Fruit fly (Drosophila melanogaster): Measurements from ENCODE around the gene Lsp1beta.

Gene Lsp1beta

DNA sequence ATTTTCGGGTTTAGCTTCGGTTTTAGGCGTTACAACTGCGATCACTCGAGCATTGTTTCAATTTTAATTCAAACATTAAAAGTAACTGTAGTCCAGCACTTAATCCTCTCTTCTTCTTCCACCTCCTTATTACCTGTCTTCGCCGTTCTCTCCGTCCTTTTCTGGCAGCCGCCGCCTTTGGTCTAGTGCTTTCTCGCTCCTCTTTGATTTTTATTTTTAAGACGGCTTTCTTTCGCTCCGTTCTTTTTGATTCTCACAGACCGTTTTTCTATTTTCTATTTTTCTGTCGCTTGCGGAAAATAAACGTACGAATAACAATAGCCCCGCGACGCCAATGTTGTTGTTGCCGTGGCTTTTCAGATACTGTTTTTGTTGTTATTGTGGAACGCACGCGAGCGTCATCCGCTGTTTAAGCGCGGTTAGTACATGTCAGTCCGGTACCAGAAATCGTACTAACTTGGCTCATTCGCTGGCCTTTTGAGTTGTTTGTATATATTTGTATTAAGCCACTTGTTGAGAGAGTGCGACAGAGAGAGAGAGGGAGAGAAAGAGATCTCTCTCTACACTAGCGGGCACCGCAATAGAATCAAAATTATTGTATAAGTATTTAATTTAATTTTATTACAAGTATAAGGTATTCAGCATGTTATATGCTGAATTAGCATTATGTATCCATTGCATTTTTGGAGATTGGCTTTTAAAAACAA is 30.2 kb upstream of the Lsp1beta start, which contains the start of gene aru (continued):
- TF ChIP-seq wek (GFP tag; optimal IDR thresholded peaks at IDR 0.05): peak; percentile 16
- TF ChIP-seq kay (GFP tag; optimal IDR thresholded peaks at IDR 0.05): no peak
- no peak for TF ChIP-seq Hr78 (GFP tag; optimal IDR thresholded peaks at IDR 0.05)
- peak; percentile 42 for TF ChIP-seq CG7839 (tag; optimal IDR thresholded peaks at IDR 0.05)
- no peak for TF ChIP-seq toy (GFP tag; IDR thresholded peaks at IDR 0.05)
- TF ChIP-seq lab (GFP tag; optimal IDR thresholded peaks at IDR 0.05): peak; percentile 63
- peak; percentile 11 for TF ChIP-seq Deaf1 (tag; optimal IDR thresholded peaks at IDR 0.05)
- no peak for TF ChIP-seq CrebB (tag; optimal IDR thresholded peaks at IDR 0.05)
- peak; percentile 43 for TF ChIP-seq CG6854 (GFP tag; optimal IDR thresholded peaks at IDR 0.05)
- no peak for TF ChIP-seq p53 (GFP tag; optimal IDR thresholded peaks at IDR 0.05)

DNA sequence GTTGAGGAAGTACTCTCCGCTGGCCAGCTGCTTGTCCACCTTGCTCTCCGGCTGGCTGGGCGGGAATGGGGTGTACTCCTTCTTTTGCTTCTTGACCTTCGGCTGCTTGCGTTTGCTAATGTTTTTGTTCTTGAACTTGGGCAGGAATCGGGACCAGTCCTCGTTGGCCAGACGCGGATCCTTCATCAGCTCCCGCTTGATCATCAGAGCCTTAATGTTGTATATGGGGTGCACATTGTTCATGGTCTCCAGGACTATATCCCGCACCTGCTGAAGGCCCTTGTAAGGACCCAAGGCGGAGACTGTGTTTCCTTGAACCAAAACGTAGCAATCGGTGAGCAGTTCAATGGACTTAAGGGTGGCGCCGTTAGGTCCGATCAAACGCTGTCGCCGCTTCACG is 29.3 kb upstream of the Lsp1beta start:
- TF ChIP-seq sens (GFP tag) (peak; percentile 65), Ets65A (GFP tag) (peak; percentile 76), CG6791 (GFP tag; IDR thresholded peaks at IDR 0.05; ENCODE audit: partially characterized antibody) (0 out of 3 replicates have a peak, but pooled peaks have one; percentile 9), Med (GFP tag) (peak; percentile 62), CG6854 (GFP tag; optimal IDR thresholded peaks at IDR 0.05) (no peak), CG3065 (GFP tag; optimal IDR thresholded peaks at IDR 0.05) (no peak)

DNA sequence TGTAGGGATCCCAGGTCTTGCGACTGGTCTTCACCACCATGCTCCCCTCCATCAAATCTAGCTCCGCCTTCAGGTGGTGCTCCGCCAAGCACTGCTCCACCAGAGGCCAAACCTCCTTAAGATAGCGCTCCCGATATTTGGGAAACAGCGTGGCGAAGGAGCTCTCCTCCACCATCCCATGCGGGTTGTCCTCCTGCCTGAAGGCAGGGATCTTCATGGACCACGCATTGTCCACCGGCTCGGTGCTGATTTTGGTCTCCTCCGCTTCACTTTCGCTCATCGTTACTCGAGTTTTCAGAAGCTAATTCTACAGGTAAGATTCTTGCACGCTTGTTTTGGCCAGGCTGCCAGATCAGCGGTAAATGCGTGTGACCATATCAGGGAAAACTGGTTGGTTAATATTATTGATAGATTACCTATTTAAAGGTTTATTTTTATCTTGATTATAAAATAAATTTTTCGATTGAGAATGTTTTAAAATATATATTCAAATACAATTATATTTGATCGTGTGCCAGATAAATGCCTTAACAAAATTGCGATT is 28.7 kb upstream of the Lsp1beta start, which contains the start of gene dbe:
TSS of gene dbe (minus strand) at position 361 of the 544 bp plus-strand sequence.
- TF ChIP-seq CG2199 (GFP tag; IDR thresholded peaks at IDR 0.05) (no peak), nerfin-2 (GFP tag; IDR thresholded peaks at IDR 0.05; ENCODE audit: partially characterized antibody) (no peak), CG18011 (GFP tag; optimal IDR thresholded peaks at IDR 0.05) (no peak), CG31365 (tag; optimal IDR thresholded peaks at IDR 0.05) (no peak), chinmo (GFP tag; IDR thresholded peaks at IDR 0.05; ENCODE audit: partially characterized antibody) (no peak), twi (tag; optimal IDR thresholded peaks at IDR 0.05) (no peak), CG4424 (GFP tag; optimal IDR thresholded peaks at IDR 0.05) (no peak), Oli (tag; optimal IDR thresholded peaks at IDR 0.05) (no peak), CG10321 (GFP tag; IDR thresholded peaks at IDR 0.05) (no peak), MTF-1 (GFP tag; optimal IDR thresholded peaks at IDR 0.05; ENCODE audit: borderline replicate concordance) (no peak), Doc2 (GFP tag; IDR thresholded peaks at IDR 0.05) (no peak), nerfin-1 (tag; optimal IDR thresholded peaks at IDR 0.05) (no peak), crc (GFP tag; optimal IDR thresholded peaks at IDR 0.05) (no peak), CG7987 (GFP tag; optimal IDR thresholded peaks at IDR 0.05) (no peak), HmgZ (tag; optimal IDR thresholded peaks at IDR 0.05) (peak; percentile 13), al (GFP tag; IDR thresholded peaks at IDR 0.05) (no peak), CG13123 (GFP tag; optimal IDR thresholded peaks at IDR 0.05) (no peak), maf-S (GFP tag; optimal IDR thresholded peaks at IDR 0.05) (no peak), CG6683 (GFP tag; optimal IDR thresholded peaks at IDR 0.05) (no peak), tx (GFP tag; optimal IDR thresholded peaks at IDR 0.05) (no peak), CG16863 (GFP tag; optimal IDR thresholded peaks at IDR 0.05) (no peak), CG6791 (GFP tag; IDR thresholded peaks at IDR 0.05; ENCODE audit: partially characterized antibody) (peak; percentile 53; the same call in 1 of the 3 replicates), Xrp1 (GFP tag; IDR thresholded peaks at IDR 0.05) (no peak; the same call in 1 of the 2 replicates), MBD-R2 (GFP tag; IDR thresholded peaks at IDR 0.05) (peak; percentile 77), cwo (GFP tag; optimal IDR thresholded peaks at IDR 0.05) (no peak), CG12299 (tag; optimal IDR thresholded peaks at IDR 0.05) (no peak), Atf3 (GFP tag; optimal IDR thresholded peaks at IDR 0.05) (no peak), Mad (GFP tag; optimal IDR thresholded peaks at IDR 0.05) (peak; percentile 3), pnt (GFP tag; optimal IDR thresholded peaks at IDR 0.05) (no peak), CG1603 (tag; optimal IDR thresholded peaks at IDR 0.05) (peak; percentile 34), CG9876 (GFP tag; optimal IDR thresholded peaks at IDR 0.05) (no peak), Med (GFP tag) (peak; percentile 75), CG11093 (GFP tag; IDR thresholded peaks at IDR 0.05) (no peak)

All from whole organism, embryonic.